Worm (Caenorhabditis elegans): ENCODE measurements around the gene misc-1.

The misc-1 gene

ce11 chrII:323048-323776, 36.8 kb downstream of the misc-1 start, which contains the start of gene K01A2.10:
TSS of gene K01A2.10 (minus strand) at chrII:323098.
- TF ChIP-seq tbx-2 (tag; optimal IDR thresholded peaks at IDR 0.05) (no peak), elt-3 (tag; optimal IDR thresholded peaks at IDR 0.05) (no peak), egl-5 (tag; optimal IDR thresholded peaks at IDR 0.05) (peak; percentile 80), jun-1 (tag; optimal IDR thresholded peaks at IDR 0.05) (no peak), lin-15B (tag; optimal IDR thresholded peaks at IDR 0.05) (peak; percentile 31), elt-1 (tag; optimal IDR thresholded peaks at IDR 0.05) (peak; percentile 4), nfya-1 (tag; optimal IDR thresholded peaks at IDR 0.05; ENCODE audit: insufficient read depth) (peak; percentile 75), snpc-4 (tag; optimal IDR thresholded peaks at IDR 0.05) (peak; percentile 57), nhr-25 (tag; optimal IDR thresholded peaks at IDR 0.05) (peak; percentile 23), eor-1 (tag; optimal IDR thresholded peaks at IDR 0.05) (no peak), lin-39 (tag; optimal IDR thresholded peaks at IDR 0.05) (peak; percentile 89), ceh-16 (tag; optimal IDR thresholded peaks at IDR 0.05) (no peak)

- no peak for TF ChIP-seq elt-2 (tag; optimal IDR thresholded peaks at IDR 0.05)
- no peak for TF ChIP-seq nhr-67 (tag; optimal IDR thresholded peaks at IDR 0.05)
- no peak for TF ChIP-seq ceh-82 (tag; optimal IDR thresholded peaks at IDR 0.05)
- no peak for TF ChIP-seq ceh-9 (tag; optimal IDR thresholded peaks at IDR 0.05)
- no peak for TF ChIP-seq ZK546.5 (tag; optimal IDR thresholded peaks at IDR 0.05)
- no peak for TF ChIP-seq elt-3 (tag; optimal IDR thresholded peaks at IDR 0.05)
- no peak for TF ChIP-seq eor-1 (tag; optimal IDR thresholded peaks at IDR 0.05)
- no peak for TF ChIP-seq nhr-25 (tag; optimal IDR thresholded peaks at IDR 0.05)
- no peak for TF ChIP-seq fkh-2 (tag; optimal IDR thresholded peaks at IDR 0.05)
- TF ChIP-seq lin-39 (tag; optimal IDR thresholded peaks at IDR 0.05) = no peak
These were observed 39.4 kb downstream of the misc-1 start, which contains the start of gene sgcb-1 for ce11 chrII:325639-326350. TSS of gene sgcb-1 (plus strand) at chrII:326300.

ce11 chrII:332419-332818, 46.0 kb downstream of the misc-1 start, which contains the start of gene cbn-1:
TSS of gene cbn-1 (minus strand) at chrII:332519.
- TF ChIP-seq egl-5 (tag; optimal IDR thresholded peaks at IDR 0.05) (no peak), hmg-11 (tag; optimal IDR thresholded peaks at IDR 0.05) (no peak), ceh-82 (tag; optimal IDR thresholded peaks at IDR 0.05) (no peak), unc-62 (GFP tag; optimal IDR thresholded peaks at IDR 0.05) (no peak), jun-1 (tag; optimal IDR thresholded peaks at IDR 0.05) (no peak), pqm-1 (tag; optimal IDR thresholded peaks at IDR 0.05) (no peak), pha-4 (tag; optimal IDR thresholded peaks at IDR 0.05) (no peak), mdl-1 (tag; optimal IDR thresholded peaks at IDR 0.05) (no peak), fkh-10 (GFP tag; optimal IDR thresholded peaks at IDR 0.05) (no peak), zag-1 (tag; optimal IDR thresholded peaks at IDR 0.05) (no peak)

- TF ChIP-seq nfya-1 (tag; optimal IDR thresholded peaks at IDR 0.05; ENCODE audit: insufficient read depth) (no peak), nhr-28 (tag; optimal IDR thresholded peaks at IDR 0.05) (no peak), nhr-23 (tag; optimal IDR thresholded peaks at IDR 0.05) (peak; percentile 15), elt-2 (tag; optimal IDR thresholded peaks at IDR 0.05) (peak; percentile 34), ceh-9 (tag; optimal IDR thresholded peaks at IDR 0.05) (no peak)
These were observed 47.5 kb downstream of the misc-1 start for ce11 chrII:333853-334449.

- TF ChIP-seq egl-5 (tag; optimal IDR thresholded peaks at IDR 0.05) (no peak), sea-2 (GFP tag; optimal IDR thresholded peaks at IDR 0.05) (no peak), ZK546.5 (tag; optimal IDR thresholded peaks at IDR 0.05) (no peak), hmg-11 (tag; optimal IDR thresholded peaks at IDR 0.05) (no peak), nhr-237 (tag; optimal IDR thresholded peaks at IDR 0.05) (no peak), skn-1 (tag; optimal IDR thresholded peaks at IDR 0.05) (no peak), nhr-77 (tag; optimal IDR thresholded peaks at IDR 0.05) (no peak), nhr-67 (tag; optimal IDR thresholded peaks at IDR 0.05) (no peak), nhr-23 (tag; optimal IDR thresholded peaks at IDR 0.05) (no peak), ama-1 (optimal IDR thresholded peaks at IDR 0.05) (no peak), mml-1 (tag; optimal IDR thresholded peaks at IDR 0.05) (no peak), ceh-9 (tag; optimal IDR thresholded peaks at IDR 0.05) (no peak), pqm-1 (tag; optimal IDR thresholded peaks at IDR 0.05) (no peak), pha-4 (tag; optimal IDR thresholded peaks at IDR 0.05) (no peak)
These were observed 48.4 kb downstream of the misc-1 start for ce11 chrII:334828-335227.

Measured in whole organism, L3 larva.